Worm (Caenorhabditis elegans) whole organism, L4 larva: ENCODE results near the gene nhr-84.

Experiments
- Y105C5A.15 ChIP-seq: fragments of 200-800 bp; sonication (Bioruptor generic); IDR thresholded peaks from 2 replicates; pipeline ENCODE4 v1.3.6; 2022; ENCODE audit warnings: missing genetic modification characterization, missing compliant biosample characterization
- ceh-20 ChIP-seq: fragments of 200-800 bp; sonication (Bioruptor generic); IDR thresholded peaks from 2 replicates; pipeline ENCODE4 v1.3.6; 2022; ENCODE audit warnings: missing genetic modification reagents, missing genetic modification characterization, missing compliant biosample characterization
- cey-2 ChIP-seq: sonication (generic microtip); optimal IDR thresholded peaks from 3 replicates; lab custom pipeline; 2017; ENCODE audit warnings: missing genetic modification characterization, mild to moderate bottlenecking, missing compliant biosample characterization, antibody characterized with exemption, borderline replicate concordance; ENCODE audit not compliant: insufficient read depth
- lin-13 ChIP-seq: fragments of 150-350 bp; optimal IDR thresholded peaks from 2 replicates; lab custom pipeline; 2014; ENCODE audit warnings: missing biosample characterization, missing genetic modification reagents, missing genetic modification characterization
- mep-1 ChIP-seq: fragments of 150-350 bp; sonication (generic microtip); optimal IDR thresholded peaks from 3 replicates; lab custom pipeline; 2014; ENCODE audit warnings: missing biosample characterization, missing genetic modification characterization
- mxl-3 ChIP-seq: fragments of 200-800 bp; sonication (Bioruptor generic); optimal IDR thresholded peaks from 2 replicates; lab custom pipeline; 2018; ENCODE audit warnings: mild to moderate bottlenecking, missing genetic modification characterization, missing compliant biosample characterization
- nhr-10 ChIP-seq: fragments of 150-350 bp; optimal IDR thresholded peaks from 2 replicates; lab custom pipeline; 2014; ENCODE audit warnings: missing biosample characterization, missing genetic modification characterization
- nhr-11 ChIP-seq: fragments of 150-350 bp; optimal IDR thresholded peaks from 2 replicates; lab custom pipeline; 2014; ENCODE audit warnings: missing biosample characterization, missing genetic modification characterization
- nhr-237 ChIP-seq: sonication (generic microtip); optimal IDR thresholded peaks from 2 replicates; lab custom pipeline; 2017; ENCODE audit warnings: missing biosample characterization, missing genetic modification characterization
- pha-4 ChIP-seq, 2 experiments: fragments of 150-350 bp in 1 of 2; fragments of 200-800 bp in 1 of 2; sonication (Bioruptor generic) in 1 of 2; IDR thresholded peaks in 1 of 2; optimal IDR thresholded peaks in 1 of 2; 2 replicates each; pipeline versions ENCODE4 v1.3.6 to Lab custom; 2014 to 2022; ENCODE audit warnings: missing genetic modification characterization in 2 of 2, missing genetic modification reagents in 2 of 2, missing biosample characterization in 1 of 2, missing compliant biosample characterization in 1 of 2
- zag-1 ChIP-seq: fragments of 150-350 bp; optimal IDR thresholded peaks from 2 replicates; lab custom pipeline; 2014; ENCODE audit warnings: missing biosample characterization, missing genetic modification characterization
- ztf-11 ChIP-seq: fragments of 150-350 bp; optimal IDR thresholded peaks from 2 replicates; lab custom pipeline; 2014; ENCODE audit warnings: missing biosample characterization, missing genetic modification characterization

- TF ChIP-seq zag-1 (no peak), ztf-11 (tag; lab: Kevin White, UChicago) (no peak), nhr-11 (tag; lab: Kevin White, UChicago) (no peak), Y105C5A.15 (GFP tag; lab: Robert Waterston, UW) (no peak), mxl-3 (GFP tag; lab: Kevin White, UChicago) (no peak), ceh-20 (GFP tag; lab: Robert Waterston, UW) (no peak), lin-13 (no peak), cey-2 (tag; lab: Kevin White, UChicago) (no peak), pha-4 (GFP tag; IDR thresholded peaks at IDR 0.05; lab: Robert Waterston, UW) (no peak), pha-4 (tag; optimal IDR thresholded peaks at IDR 0.05; lab: Kevin White, UChicago) (no peak), nhr-10 (no peak), nhr-237 (no peak), mep-1 (tag; lab: Kevin White, UChicago) (no peak)
Measured at ce11 chrV:15863042-15863441, 16.4 kb downstream of the nhr-84 start, which contains the start of gene srh-299.
